Worm (Caenorhabditis elegans) whole organism, L4 larva: ENCODE data around the gene W02D7.12.
A peak's percentile ranks its signal among the peaks of the same experiment; 100 is the strongest.

ENCODE experiments used
- F26F4.8 ChIP-seq: fragments of 200-800 bp; sonication (Bioruptor generic); conservative IDR thresholded peaks from 2 replicates; pipeline ENCODE4 v1.3.6; 2022; ENCODE audit warnings: missing genetic modification characterization, missing compliant biosample characterization
- F44E2.7 ChIP-seq: fragments of 200-800 bp; sonication (Bioruptor generic); IDR thresholded peaks from 2 replicates; pipeline ENCODE4 v2.1.2; 2022; ENCODE audit warnings: missing genetic modification characterization, missing compliant biosample characterization
- T20F7.1 ChIP-seq: fragments of 200-800 bp; sonication (Bioruptor generic); optimal IDR thresholded peaks from 2 replicates; lab custom pipeline; 2018; ENCODE audit warnings: mild to moderate bottlenecking, missing genetic modification characterization, missing compliant biosample characterization
- Y5F2A.4 ChIP-seq: fragments of 200-800 bp; sonication (Bioruptor generic); optimal IDR thresholded peaks from 2 replicates; lab custom pipeline; 2018; ENCODE audit warnings: mild to moderate bottlenecking, missing genetic modification characterization, missing compliant biosample characterization
- ZK337.2 ChIP-seq: fragments of 200-800 bp; sonication (Bioruptor generic); IDR thresholded peaks from 2 replicates; pipeline ENCODE4 v1.3.6; 2022; ENCODE audit warnings: missing genetic modification reagents, missing genetic modification characterization, missing compliant biosample characterization
- aha-1 ChIP-seq: fragments of 150-350 bp; peaks from one replicate; lab custom pipeline; 2014; ENCODE audit warnings: missing biosample characterization, missing genetic modification characterization
- arid-1 ChIP-seq: fragments of 200-800 bp; sonication (Bioruptor generic); conservative IDR thresholded peaks from 2 replicates; pipeline ENCODE4 v1.3.6; 2022; ENCODE audit warnings: missing genetic modification reagents, missing genetic modification characterization, missing compliant biosample characterization
- ceh-20 ChIP-seq: fragments of 200-800 bp; sonication (Bioruptor generic); IDR thresholded peaks from 2 replicates; pipeline ENCODE4 v1.3.6; 2022; ENCODE audit warnings: missing genetic modification reagents, missing genetic modification characterization, missing compliant biosample characterization
- ctbp-1 ChIP-seq: fragments of 200-800 bp; sonication (Bioruptor generic); IDR thresholded peaks from 2 replicates; pipeline ENCODE4 v1.3.6; 2022; ENCODE audit warnings: missing genetic modification reagents, missing genetic modification characterization, missing compliant biosample characterization
- daf-12 ChIP-seq: fragments of 150-350 bp; optimal IDR thresholded peaks from 2 replicates; lab custom pipeline; 2014; ENCODE audit warnings: missing biosample characterization, missing genetic modification reagents, missing genetic modification characterization
- daf-16 ChIP-seq, 3 experiments: sonication (generic microtip); optimal IDR thresholded peaks; 2 replicates each; lab custom pipeline; 2016 to 2017; ENCODE audit warnings: missing genetic modification characterization in 3 of 3, missing genetic modification reagents in 3 of 3, mild to moderate bottlenecking in 2 of 3, missing compliant biosample characterization in 2 of 3, missing biosample characterization in 1 of 3, moderate library complexity in 1 of 3
- daf-8 ChIP-seq: fragments of 200-800 bp; sonication (Bioruptor generic); IDR thresholded peaks from 2 replicates; pipeline ENCODE4 v1.3.6; 2022; ENCODE audit warnings: missing genetic modification characterization, missing compliant biosample characterization
- dmd-6 ChIP-seq: fragments of 200-800 bp; sonication (Bioruptor generic); IDR thresholded peaks from 2 replicates; pipeline ENCODE4 v1.3.6; 2022; ENCODE audit warnings: missing genetic modification reagents, missing genetic modification characterization, missing compliant biosample characterization
- dpl-1 ChIP-seq: fragments of 150-350 bp; optimal IDR thresholded peaks from 2 replicates; lab custom pipeline; 2014; ENCODE audit warnings: missing biosample characterization, missing genetic modification reagents, missing genetic modification characterization
- dve-1 ChIP-seq: sonication (generic microtip); optimal IDR thresholded peaks from 2 replicates; lab custom pipeline; 2017; ENCODE audit warnings: antibody characterized with exemption, mild to moderate bottlenecking, missing genetic modification characterization, missing compliant biosample characterization; ENCODE audit not compliant: insufficient read depth
- egl-43 ChIP-seq: fragments of 200-800 bp; sonication (Bioruptor generic); IDR thresholded peaks from 2 replicates; pipeline ENCODE4 v1.3.6; 2022; ENCODE audit warnings: missing genetic modification reagents, missing genetic modification characterization, missing compliant biosample characterization
- hlh-11 ChIP-seq: fragments of 200-800 bp; sonication (Bioruptor generic); optimal IDR thresholded peaks from 2 replicates; lab custom pipeline; 2018; ENCODE audit warnings: mild to moderate bottlenecking, missing genetic modification characterization, missing compliant biosample characterization
- hlh-30 ChIP-seq: sonication (generic microtip); optimal IDR thresholded peaks from 2 replicates; lab custom pipeline; 2017; ENCODE audit warnings: antibody characterized with exemption, mild to moderate bottlenecking, missing genetic modification characterization, missing compliant biosample characterization; ENCODE audit not compliant: insufficient read depth
- lsy-2 ChIP-seq, 2 experiments: fragments of 150-350 bp in 1 of 2; sonication (generic microtip) in 1 of 2; optimal IDR thresholded peaks; 2 replicates each; lab custom pipeline; 2014 to 2017; ENCODE audit warnings: missing biosample characterization in 2 of 2, missing genetic modification characterization in 2 of 2
- madf-5 ChIP-seq, 2 experiments: fragments of 200-800 bp; sonication (Bioruptor generic); IDR thresholded peaks; 2 replicates each; pipeline ENCODE4 v1.3.6; 2022; ENCODE audit warnings: missing compliant biosample characterization in 2 of 2, missing genetic modification characterization in 2 of 2
- madf-9 ChIP-seq: fragments of 200-800 bp; sonication (Bioruptor generic); conservative IDR thresholded peaks from 2 replicates; pipeline ENCODE4 v1.3.6; 2022; ENCODE audit warnings: missing genetic modification reagents, missing genetic modification characterization, missing compliant biosample characterization
- mdl-1 ChIP-seq, 2 experiments: fragments of 150-350 bp in 1 of 2; sonication (generic microtip) in 1 of 2; optimal IDR thresholded peaks; 2 replicates each; lab custom pipeline; 2014 to 2017; ENCODE audit warnings: missing biosample characterization in 2 of 2, missing genetic modification characterization in 2 of 2
- mdt-29 ChIP-seq: fragments of 200-800 bp; sonication (Bioruptor generic); IDR thresholded peaks from 2 replicates; pipeline ENCODE4 v1.3.6; 2022; ENCODE audit warnings: missing genetic modification reagents, missing genetic modification characterization, missing compliant biosample characterization
- mep-1 ChIP-seq: fragments of 150-350 bp; sonication (generic microtip); optimal IDR thresholded peaks from 3 replicates; lab custom pipeline; 2014; ENCODE audit warnings: missing biosample characterization, missing genetic modification characterization
- mxl-3 ChIP-seq: fragments of 200-800 bp; sonication (Bioruptor generic); optimal IDR thresholded peaks from 2 replicates; lab custom pipeline; 2018; ENCODE audit warnings: mild to moderate bottlenecking, missing genetic modification characterization, missing compliant biosample characterization
- nhr-111 ChIP-seq: fragments of 200-800 bp; sonication (Bioruptor generic); optimal IDR thresholded peaks from 2 replicates; lab custom pipeline; 2018; ENCODE audit warnings: mild to moderate bottlenecking, missing genetic modification characterization, missing compliant biosample characterization
- nhr-28 ChIP-seq: fragments of 150-350 bp; optimal IDR thresholded peaks from 2 replicates; lab custom pipeline; 2014; ENCODE audit warnings: missing biosample characterization, missing genetic modification characterization
- nhr-48 ChIP-seq: sonication (generic microtip); optimal IDR thresholded peaks from 2 replicates; lab custom pipeline; 2016; ENCODE audit warnings: mild to moderate bottlenecking, missing genetic modification characterization, missing compliant biosample characterization
- nhr-6 ChIP-seq: fragments of 150-350 bp; optimal IDR thresholded peaks from 2 replicates; lab custom pipeline; 2014; ENCODE audit warnings: missing biosample characterization, missing genetic modification characterization
- nhr-76 ChIP-seq: fragments of 150-350 bp; optimal IDR thresholded peaks from 2 replicates; lab custom pipeline; 2014; ENCODE audit warnings: missing biosample characterization, missing genetic modification characterization
- php-3 ChIP-seq: fragments of 200-800 bp; sonication (Bioruptor generic); IDR thresholded peaks from 2 replicates; pipeline ENCODE4 v1.3.6; 2022; ENCODE audit warnings: missing genetic modification reagents, missing genetic modification characterization, missing compliant biosample characterization
- sdz-12 ChIP-seq: fragments of 200-800 bp; sonication (Bioruptor generic); optimal IDR thresholded peaks from 2 replicates; lab custom pipeline; 2018; ENCODE audit warnings: mild to moderate bottlenecking, missing genetic modification characterization, missing compliant biosample characterization
- snpc-1.2 ChIP-seq: fragments of 200-800 bp; sonication (Bioruptor generic); IDR thresholded peaks from 2 replicates; pipeline ENCODE4 v1.3.6; 2022; ENCODE audit warnings: missing genetic modification reagents, missing genetic modification characterization, missing compliant biosample characterization
- tag-97 ChIP-seq: fragments of 200-800 bp; sonication (Bioruptor generic); IDR thresholded peaks from 2 replicates; pipeline ENCODE4 v1.3.6; 2022; ENCODE audit warnings: missing genetic modification characterization, missing compliant biosample characterization
- unc-130 ChIP-seq: sonication (generic microtip); optimal IDR thresholded peaks from 2 replicates; lab custom pipeline; 2016; ENCODE audit warnings: missing genetic modification reagents, missing genetic modification characterization, missing compliant biosample characterization
- unc-39 ChIP-seq: sonication (generic microtip); optimal IDR thresholded peaks from 2 replicates; lab custom pipeline; 2017; ENCODE audit warnings: missing biosample characterization, missing genetic modification characterization
- unc-62 ChIP-seq, 3 experiments: fragments of 150-350 bp in 1 of 3; sonication (generic microtip); optimal IDR thresholded peaks in 2 of 3; peaks in 1 of 3; 1 replicate in 1 of 3; 2 replicates in 2 of 3; lab custom pipeline; 2014 to 2017; ENCODE audit warnings: missing biosample characterization in 3 of 3, missing genetic modification characterization in 3 of 3, missing genetic modification reagents in 3 of 3, missing genotype in 1 of 3
- vab-7 ChIP-seq: fragments of 200-800 bp; sonication (Bioruptor generic); IDR thresholded peaks from 2 replicates; pipeline ENCODE4 v1.3.6; 2022; ENCODE audit warnings: missing genetic modification reagents, missing genetic modification characterization, missing compliant biosample characterization
- zag-1 ChIP-seq: fragments of 150-350 bp; optimal IDR thresholded peaks from 2 replicates; lab custom pipeline; 2014; ENCODE audit warnings: missing biosample characterization, missing genetic modification characterization
- zip-11 ChIP-seq: fragments of 200-800 bp; sonication (Bioruptor generic); IDR thresholded peaks from 2 replicates; pipeline ENCODE4 v1.3.6; 2022; ENCODE audit warnings: missing genetic modification characterization, missing compliant biosample characterization
- zip-2 ChIP-seq: fragments of 150-350 bp; optimal IDR thresholded peaks from 2 replicates; lab custom pipeline; 2014; ENCODE audit warnings: missing biosample characterization, missing genetic modification characterization
- ztf-7 ChIP-seq: fragments of 150-350 bp; optimal IDR thresholded peaks from 2 replicates; lab custom pipeline; 2014; ENCODE audit warnings: missing biosample characterization, missing genetic modification characterization

W02D7.12 gene

DNA sequence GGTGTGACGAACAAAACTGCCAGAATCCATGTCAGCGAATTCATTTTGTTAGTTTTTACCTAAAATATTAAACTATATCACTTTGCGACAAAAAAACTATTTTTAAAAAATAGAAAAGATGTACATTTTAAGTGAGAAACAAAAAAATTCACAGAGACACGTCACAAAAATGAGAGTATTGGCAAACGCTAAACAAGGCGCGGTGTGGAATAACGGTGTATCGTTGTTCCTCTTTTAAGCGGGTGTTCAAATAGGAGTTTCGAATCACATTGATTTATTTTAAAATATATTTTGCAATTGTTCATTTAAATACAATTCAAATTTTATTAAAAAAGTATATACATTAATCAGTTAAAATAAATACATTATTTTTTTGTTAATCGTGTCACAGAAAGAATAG lies 8.8 kb upstream of the W02D7.12 start, which contains the start of gene sel-9:
Gene sel-9, minus strand, starts transcription at position 59 of the 400 bp plus-strand sequence.
- TF ChIP-seq dve-1 (tag; lab: Kevin White, UChicago) (peak; percentile 37), mdl-1 (tag; optimal IDR thresholded peaks at IDR 0.05; lab: Kevin White, UChicago) (no peak), madf-9 (GFP tag; lab: Robert Waterston, UW) (no peak), zip-11 (GFP tag; lab: Robert Waterston, UW) (no peak), aha-1 (tag; lab: Kevin White, UChicago) (peak; percentile 67), daf-12 (tag; lab: Kevin White, UChicago) (no peak), lsy-2 (tag; optimal IDR thresholded peaks at IDR 0.05; lab: Kevin White, UChicago) (no peak), madf-5 (GFP tag; IDR thresholded peaks at IDR 0.05; lab: Robert Waterston, UW) (no peak), nhr-111 (no peak), nhr-48 (no peak), dmd-6 (GFP tag; lab: Robert Waterston, UW) (no peak), mxl-3 (GFP tag; lab: Kevin White, UChicago) (no peak), mdt-29 (no peak), unc-62 (GFP tag; optimal IDR thresholded peaks at IDR 0.05 in 1 of 2; lab: Kevin White, UChicago) (no peak), unc-62 (tag; optimal IDR thresholded peaks at IDR 0.05; lab: Kevin White, UChicago) (no peak), F44E2.7 (GFP tag; lab: Robert Waterston, UW) (no peak), F26F4.8 (GFP tag; lab: Robert Waterston, UW) (no peak), ZK337.2 (GFP tag; lab: Robert Waterston, UW) (no peak), daf-8 (GFP tag; lab: Robert Waterston, UW) (no peak), vab-7 (GFP tag; lab: Robert Waterston, UW) (no peak), ceh-20 (GFP tag; lab: Robert Waterston, UW) (no peak), hlh-30 (tag; lab: Kevin White, UChicago) (peak; percentile 38), snpc-1.2 (GFP tag; lab: Robert Waterston, UW) (no peak), ztf-7 (tag; lab: Kevin White, UChicago) (no peak), egl-43 (GFP tag; lab: Robert Waterston, UW) (no peak), nhr-76 (tag; lab: Kevin White, UChicago) (no peak), T20F7.1 (GFP tag; lab: Kevin White, UChicago) (peak; percentile 97), zip-2 (tag; lab: Kevin White, UChicago) (no peak), hlh-11 (no peak), tag-97 (GFP tag; lab: Robert Waterston, UW) (no peak), Y5F2A.4 (GFP tag; lab: Kevin White, UChicago) (no peak), sdz-12 (no peak), ctbp-1 (GFP tag; lab: Robert Waterston, UW) (no peak), zag-1 (tag; lab: Kevin White, UChicago) (no peak), php-3 (no peak), mep-1 (tag; lab: Kevin White, UChicago) (peak; percentile 45), nhr-28 (tag; lab: Kevin White, UChicago) (no peak), unc-39 (tag; lab: Kevin White, UChicago) (no peak), unc-130 (GFP tag; lab: Kevin White, UChicago) (no peak), daf-16 (GFP tag; optimal IDR thresholded peaks at IDR 0.05; lab: Kevin White, UChicago) (no peak), daf-16 (tag; optimal IDR thresholded peaks at IDR 0.05; lab: Kevin White, UChicago) (peak; percentile 27), arid-1 (GFP tag; lab: Robert Waterston, UW) (no peak), dpl-1 (GFP tag; lab: Kevin White, UChicago) (peak; percentile 89), nhr-6 (tag; lab: Kevin White, UChicago) (no peak)
